Fruit fly (Drosophila melanogaster) whole organism, adult: ENCODE data around the gene RpL30.

Experiments used
- CG11617 ChIP-seq: fragments of 200-800 bp; sonication (Bioruptor generic); optimal IDR thresholded peaks from 2 replicates; lab custom pipeline; 2017; ENCODE audit warnings: mild to moderate bottlenecking, missing biosample characterization, missing genetic modification reagents, missing genetic modification characterization
- CG12768 ChIP-seq: fragments of 200-800 bp; sonication (Bioruptor generic); optimal IDR thresholded peaks from 2 replicates; lab custom pipeline; 2017; ENCODE audit warnings: missing biosample characterization, missing genetic modification characterization, mild to moderate bottlenecking, moderate library complexity, missing genetic modification reagents
- CG14711 ChIP-seq: fragments of 200-800 bp; sonication (Bioruptor generic); optimal IDR thresholded peaks from 2 replicates; lab custom pipeline; 2018; ENCODE audit warnings: missing biosample characterization, mild to moderate bottlenecking, missing genetic modification characterization, moderate library complexity
- CG1620 ChIP-seq: fragments of 200-800 bp; sonication (Bioruptor generic); optimal IDR thresholded peaks from 2 replicates; lab custom pipeline; 2016; ENCODE audit warnings: missing biosample characterization, missing genetic modification characterization
- CG33017 ChIP-seq: fragments of 200-800 bp; sonication (Bioruptor generic); optimal IDR thresholded peaks from 2 replicates; lab custom pipeline; 2018; ENCODE audit warnings: missing biosample characterization, mild to moderate bottlenecking, missing genetic modification characterization, moderate library complexity
- CG5204 ChIP-seq: fragments of 200-800 bp; sonication (Bioruptor generic); optimal IDR thresholded peaks from 2 replicates; lab custom pipeline; 2016; ENCODE audit warnings: missing biosample characterization, missing genetic modification characterization
- CG7045 ChIP-seq: fragments of 200-800 bp; sonication (Bioruptor generic); optimal IDR thresholded peaks from 2 replicates; lab custom pipeline; 2017; ENCODE audit warnings: missing biosample characterization, mild to moderate bottlenecking, missing genetic modification characterization
- CG7101 ChIP-seq: fragments of 200-800 bp; sonication (Bioruptor generic); optimal IDR thresholded peaks from 2 replicates; lab custom pipeline; 2018; ENCODE audit warnings: missing biosample characterization, mild to moderate bottlenecking, missing genetic modification characterization, moderate library complexity
- Clk ChIP-seq: fragments of 200-800 bp; sonication (Bioruptor generic); optimal IDR thresholded peaks from 2 replicates; lab custom pipeline; 2017; ENCODE audit warnings: missing biosample characterization, missing genetic modification characterization
- Crg-1 ChIP-seq: fragments of 200-800 bp; sonication (Bioruptor generic); optimal IDR thresholded peaks from 2 replicates; lab custom pipeline; 2016; ENCODE audit warnings: missing biosample characterization, missing genetic modification characterization
- Hr96 ChIP-seq: fragments of 200-800 bp; sonication (Bioruptor generic); optimal IDR thresholded peaks from 2 replicates; lab custom pipeline; 2016; ENCODE audit warnings: missing biosample characterization, missing genetic modification characterization
- Mnt ChIP-seq: fragments of 200-800 bp; sonication (Bioruptor generic); optimal IDR thresholded peaks from 2 replicates; lab custom pipeline; 2016; ENCODE audit warnings: missing biosample characterization, mild to moderate bottlenecking, missing genetic modification characterization
- bab1 ChIP-seq: fragments of 200-800 bp; sonication (Bioruptor generic); optimal IDR thresholded peaks from 3 replicates; lab custom pipeline; 2019; ENCODE audit warnings: missing biosample characterization, mild to moderate bottlenecking, missing genetic modification characterization, moderate library complexity
- cic ChIP-seq: fragments of 200-800 bp; sonication (Bioruptor generic); optimal IDR thresholded peaks from 2 replicates; lab custom pipeline; 2017; ENCODE audit warnings: missing biosample characterization, mild to moderate bottlenecking, missing genetic modification characterization, moderate library complexity
- cnc ChIP-seq, 2 experiments: fragments of >200 bp; optimal IDR thresholded peaks; 2 replicates each; lab custom pipeline; 2017
- kay ChIP-seq: fragments of 200-800 bp; sonication (Bioruptor generic); peaks from one replicate; lab custom pipeline; 2016; ENCODE audit warnings: missing biosample characterization, missing genetic modification characterization, borderline replicate concordance
- ovo ChIP-seq: fragments of 200-800 bp; sonication (Bioruptor generic); optimal IDR thresholded peaks from 2 replicates; lab custom pipeline; 2016; ENCODE audit warnings: missing biosample characterization, missing genetic modification characterization
- pad ChIP-seq: fragments of 200-800 bp; sonication (Bioruptor generic); optimal IDR thresholded peaks from 3 replicates; lab custom pipeline; 2017; ENCODE audit warnings: missing biosample characterization, missing genetic modification characterization, mild to moderate bottlenecking, moderate library complexity, missing genetic modification reagents
- tj ChIP-seq: fragments of 200-800 bp; sonication (Bioruptor generic); optimal IDR thresholded peaks from 3 replicates; lab custom pipeline; 2017; ENCODE audit warnings: missing biosample characterization, mild to moderate bottlenecking, missing genetic modification characterization, moderate library complexity
- toe ChIP-seq: fragments of 200-800 bp; sonication (Bioruptor generic); optimal IDR thresholded peaks from 2 replicates; lab custom pipeline; 2016; ENCODE audit warnings: missing biosample characterization, missing genetic modification characterization

The RpL30 gene

DNA sequence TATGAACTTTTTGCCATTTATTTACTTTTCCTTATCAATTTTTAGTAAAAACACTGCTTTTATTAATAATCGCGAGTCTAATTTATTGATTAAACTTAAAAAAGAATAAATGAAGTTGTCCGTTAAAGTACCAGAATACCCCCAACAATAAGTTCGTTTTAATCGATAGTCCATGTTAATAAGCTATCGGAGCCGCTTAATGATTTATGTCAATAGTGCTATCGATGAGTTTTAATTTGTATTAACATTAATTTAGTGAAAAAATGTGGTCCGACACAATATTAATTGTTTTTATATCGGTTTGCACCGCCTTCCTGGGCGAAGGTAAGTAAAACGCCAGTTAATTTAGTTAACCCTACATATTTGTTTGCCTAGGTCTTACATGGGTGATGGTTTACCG, 39.8 kb upstream of the RpL30 start, which contains the start of gene CG10470:
Gene CG10470, plus strand, starts transcription at position 165 of the 400 bp plus-strand sequence.
- no peak for TF ChIP-seq CG12768 (GFP tag; lab: Kevin White, UChicago)
- TF ChIP-seq CG14711 (tag; lab: Kevin White, UChicago), result peak; percentile 31
- TF ChIP-seq CG7045 (GFP tag; lab: Kevin White, UChicago), result no peak
- TF ChIP-seq bab1, result peak; percentile 71

DNA sequence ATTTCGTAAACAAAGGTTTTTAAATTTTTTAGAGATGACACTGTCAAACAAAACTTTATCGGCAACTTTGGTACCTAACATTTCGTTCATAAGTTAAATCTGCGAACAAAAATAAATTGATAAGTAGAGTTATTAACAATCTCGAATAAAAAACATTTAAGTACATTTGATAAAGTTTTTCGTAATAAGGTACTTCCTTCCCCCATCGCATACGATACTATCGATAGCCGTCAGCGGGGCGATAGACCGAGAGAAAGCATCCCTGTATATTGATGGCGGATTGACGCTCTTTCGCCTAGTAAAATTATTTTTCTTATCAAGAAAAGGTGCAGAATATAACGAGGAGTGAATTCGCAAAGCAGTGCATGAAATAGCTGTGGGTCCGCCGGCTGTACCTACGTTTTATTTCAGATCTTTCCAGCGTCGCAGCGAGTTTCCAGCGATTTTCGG, 36.0 kb upstream of the RpL30 start, which contains the start of the genes Ttc19 and Acn:
Gene Ttc19, minus strand, starts transcription at position 38 of the 450 bp plus-strand sequence.
Gene Acn, plus strand, starts transcription at position 245 of the 450 bp plus-strand sequence.
- peak; percentile 83 for TF ChIP-seq ovo (GFP tag; lab: Kevin White, UChicago)
- peak; percentile 80 for TF ChIP-seq CG7045 (GFP tag; lab: Kevin White, UChicago)
- peak; percentile 75 for TF ChIP-seq CG33017 (tag; lab: Kevin White, UChicago)
- peak; percentile 65 for TF ChIP-seq Clk (GFP tag; lab: Kevin White, UChicago)
- TF ChIP-seq tj (GFP tag; lab: Kevin White, UChicago), result peak; percentile 66
- no peak for TF ChIP-seq CG5204 (GFP tag; lab: Kevin White, UChicago)
- peak; percentile 89 for TF ChIP-seq CG7101 (tag; lab: Kevin White, UChicago)
- peak; percentile 79 for TF ChIP-seq CG14711 (tag; lab: Kevin White, UChicago)
- TF ChIP-seq CG11617 (GFP tag; lab: Kevin White, UChicago), result peak; percentile 89
- TF ChIP-seq cic (GFP tag; lab: Kevin White, UChicago), result peak; percentile 25
- TF ChIP-seq kay, result no peak
- peak; percentile 84 for TF ChIP-seq CG12768 (GFP tag; lab: Kevin White, UChicago)
- TF ChIP-seq Mnt (GFP tag; lab: Kevin White, UChicago), result peak; percentile 79
- TF ChIP-seq pad (GFP tag; lab: Kevin White, UChicago), result peak; percentile 66
- TF ChIP-seq toe (GFP tag; lab: Kevin White, UChicago), result peak; percentile 93
- TF ChIP-seq Hr96 (GFP tag; lab: Kevin White, UChicago), result peak; percentile 91
- TF ChIP-seq Crg-1 (GFP tag; lab: Kevin White, UChicago), result peak; percentile 84
- no peak for TF ChIP-seq cnc (optimal IDR thresholded peaks at IDR 0.05; lab: Kevin White, UChicago)
- TF ChIP-seq CG1620 (GFP tag; lab: Kevin White, UChicago), result peak; percentile 88
- peak; percentile 89 for TF ChIP-seq bab1

- TF ChIP-seq CG14711 (tag; lab: Kevin White, UChicago) (no peak), CG33017 (tag; lab: Kevin White, UChicago) (no peak), kay (no peak), bab1 (peak; percentile 2), Hr96 (GFP tag; lab: Kevin White, UChicago) (no peak), CG7045 (GFP tag; lab: Kevin White, UChicago) (no peak)
Measured at dm6 chr2L:19041590-19041989, 32.5 kb upstream of the RpL30 start, which contains the start of gene Catsup. TSS of gene Catsup (plus strand) at chr2L:19041862.

- TF ChIP-seq CG7101 (tag; lab: Kevin White, UChicago), result no peak
- no peak for TF ChIP-seq Mnt (GFP tag; lab: Kevin White, UChicago)
- TF ChIP-seq kay, result no peak
- no peak for TF ChIP-seq CG14711 (tag; lab: Kevin White, UChicago)
- no peak for TF ChIP-seq pad (GFP tag; lab: Kevin White, UChicago)
- TF ChIP-seq Crg-1 (GFP tag; lab: Kevin White, UChicago), result no peak
- no peak for TF ChIP-seq CG5204 (GFP tag; lab: Kevin White, UChicago)
- no peak for TF ChIP-seq CG33017 (tag; lab: Kevin White, UChicago)
- TF ChIP-seq toe (GFP tag; lab: Kevin White, UChicago), result no peak
- TF ChIP-seq CG1620 (GFP tag; lab: Kevin White, UChicago), result no peak
- TF ChIP-seq cic (GFP tag; lab: Kevin White, UChicago), result no peak
- no peak for TF ChIP-seq cnc (optimal IDR thresholded peaks at IDR 0.05; lab: Kevin White, UChicago)
- no peak for TF ChIP-seq tj (GFP tag; lab: Kevin White, UChicago)
- TF ChIP-seq ovo (GFP tag; lab: Kevin White, UChicago), result no peak
- no peak for TF ChIP-seq Clk (GFP tag; lab: Kevin White, UChicago)
- TF ChIP-seq CG7045 (GFP tag; lab: Kevin White, UChicago), result no peak
- no peak for TF ChIP-seq Hr96 (GFP tag; lab: Kevin White, UChicago)
Measured at dm6 chr2L:19037455-19037854, 28.3 kb upstream of the RpL30 start.

DNA sequence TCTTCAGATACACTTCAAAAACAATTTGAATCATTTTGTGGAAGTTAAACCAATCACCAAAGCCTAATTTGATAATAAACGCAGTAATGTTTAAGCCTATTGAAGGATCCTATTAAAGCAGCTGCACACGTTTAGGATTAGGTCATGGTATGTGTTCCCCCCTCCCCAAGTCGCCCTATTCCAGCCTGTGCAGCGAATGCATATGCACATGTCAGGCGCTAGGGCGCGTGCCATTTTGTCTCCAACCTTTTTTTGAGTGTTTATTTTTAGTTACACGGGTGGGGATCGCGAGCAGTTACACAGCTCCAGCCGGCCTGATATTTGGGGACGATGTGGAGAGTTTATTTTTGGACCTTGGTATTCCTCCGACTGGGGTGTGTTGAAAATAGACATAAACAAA, 27.9 kb upstream of the RpL30 start:
- TF ChIP-seq cnc (optimal IDR thresholded peaks at IDR 0.05; lab: Kevin White, UChicago), result no peak
- no peak for TF ChIP-seq CG33017 (tag; lab: Kevin White, UChicago)
- TF ChIP-seq CG14711 (tag; lab: Kevin White, UChicago), result no peak
- TF ChIP-seq CG12768 (GFP tag; lab: Kevin White, UChicago), result no peak
- TF ChIP-seq Mnt (GFP tag; lab: Kevin White, UChicago), result no peak
- TF ChIP-seq kay, result no peak
- no peak for TF ChIP-seq CG11617 (GFP tag; lab: Kevin White, UChicago)
- no peak for TF ChIP-seq ovo (GFP tag; lab: Kevin White, UChicago)
- TF ChIP-seq Hr96 (GFP tag; lab: Kevin White, UChicago), result no peak
- TF ChIP-seq toe (GFP tag; lab: Kevin White, UChicago), result no peak
- TF ChIP-seq Clk (GFP tag; lab: Kevin White, UChicago), result no peak
- no peak for TF ChIP-seq CG7101 (tag; lab: Kevin White, UChicago)
- TF ChIP-seq CG1620 (GFP tag; lab: Kevin White, UChicago), result no peak
- TF ChIP-seq CG5204 (GFP tag; lab: Kevin White, UChicago), result no peak
- TF ChIP-seq bab1, result no peak
- TF ChIP-seq pad (GFP tag; lab: Kevin White, UChicago), result no peak
- no peak for TF ChIP-seq Crg-1 (GFP tag; lab: Kevin White, UChicago)
- no peak for TF ChIP-seq CG7045 (GFP tag; lab: Kevin White, UChicago)
- TF ChIP-seq cic (GFP tag; lab: Kevin White, UChicago), result no peak
- no peak for TF ChIP-seq tj (GFP tag; lab: Kevin White, UChicago)
